Fruit fly (Drosophila melanogaster): ENCODE measurements around the gene CG31643.

- TF ChIP-seq Dll (optimal IDR thresholded peaks at IDR 0.05) (no peak), pan (optimal IDR thresholded peaks at IDR 0.05) (no peak), psq (optimal IDR thresholded peaks at IDR 0.05) (no peak), CG8478 (optimal IDR thresholded peaks at IDR 0.05) (no peak)
Observed at dm6 chr2L:6082157-6082645, 44.3 kb downstream of the CG31643 start, which contains the start of gene Kr-h1.
